Fruit fly (Drosophila melanogaster) whole organism, pupa: Measurements from ENCODE around the gene Hsp70Ab.
A peak's percentile ranks its signal among the peaks of the same experiment; 100 is the strongest.

ENCODE experiments used
- CG10348 ChIP-seq: fragments of 200-800 bp; sonication (Bioruptor generic); IDR thresholded peaks from 2 replicates; pipeline ENCODE4 v1.3.6; 2022; ENCODE audit warnings: missing biosample characterization, missing genetic modification characterization
- CG12605 ChIP-seq: fragments of 200-800 bp; sonication (Bioruptor generic); IDR thresholded peaks from 2 replicates; pipeline ENCODE4 v1.3.6; 2022; ENCODE audit warnings: missing biosample characterization, missing genetic modification characterization
- CG17806 ChIP-seq: fragments of 200-800 bp; sonication (Bioruptor generic); optimal IDR thresholded peaks from 2 replicates; lab custom pipeline; 2018; ENCODE audit warnings: missing biosample characterization, mild to moderate bottlenecking, missing genetic modification characterization, moderate library complexity
- CG34367 ChIP-seq: fragments of 200-800 bp; sonication (Bioruptor generic); optimal IDR thresholded peaks from 2 replicates; lab custom pipeline; 2018; ENCODE audit warnings: missing biosample characterization, mild to moderate bottlenecking, missing genetic modification characterization
- D1 ChIP-seq: fragments of 200-800 bp; sonication (Bioruptor generic); optimal IDR thresholded peaks from 2 replicates; lab custom pipeline; 2018; ENCODE audit warnings: missing biosample characterization, mild to moderate bottlenecking, missing genetic modification characterization, moderate library complexity
- EcR ChIP-seq: fragments of 200-800 bp; sonication (Bioruptor generic); optimal IDR thresholded peaks from 3 replicates; lab custom pipeline; 2019; ENCODE audit warnings: missing biosample characterization, missing genetic modification characterization, mild to moderate bottlenecking, moderate library complexity, missing genetic modification reagents
- Pif1A ChIP-seq: fragments of 200-800 bp; sonication (Bioruptor generic); optimal IDR thresholded peaks from 3 replicates; lab custom pipeline; 2016; ENCODE audit warnings: missing biosample characterization, missing genetic modification characterization
- Pif1B ChIP-seq: fragments of 200-800 bp; sonication (Bioruptor generic); optimal IDR thresholded peaks from 3 replicates; lab custom pipeline; 2016; ENCODE audit warnings: missing biosample characterization, missing genetic modification characterization
- Snoo ChIP-seq: fragments of 200-800 bp; sonication (Bioruptor generic); optimal IDR thresholded peaks from 3 replicates; lab custom pipeline; 2017; ENCODE audit warnings: missing biosample characterization, mild to moderate bottlenecking, missing genetic modification characterization, inconsistent platforms
- fd96Ca ChIP-seq: fragments of 200-800 bp; sonication (Bioruptor generic); IDR thresholded peaks from 3 replicates; pipeline ENCODE4 v1.3.6; 2022; ENCODE audit warnings: missing biosample characterization, missing genetic modification characterization
- gl ChIP-seq: fragments of 200-800 bp; sonication (Bioruptor generic); optimal IDR thresholded peaks from 2 replicates; lab custom pipeline; 2018; ENCODE audit warnings: missing biosample characterization, mild to moderate bottlenecking, missing genetic modification characterization

DNA sequence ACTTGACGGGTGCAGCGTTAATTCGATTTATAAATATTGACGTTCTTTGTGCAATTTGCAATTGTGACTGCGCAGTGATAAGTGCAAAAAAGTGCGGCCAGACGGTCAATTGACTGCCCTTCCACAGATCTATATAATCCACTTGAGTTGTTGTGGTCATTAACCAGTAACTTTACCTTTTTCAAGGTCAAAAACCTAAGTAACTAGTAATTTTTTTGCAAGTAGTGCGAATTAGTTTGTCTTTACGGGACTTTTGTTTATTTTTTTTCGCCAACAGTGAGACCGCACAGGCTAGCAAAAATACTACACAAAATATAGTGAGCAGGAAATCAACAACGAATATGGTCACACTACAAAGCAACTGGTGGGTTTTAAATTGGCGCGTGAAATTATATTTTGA lies 16.3 kb downstream of the Hsp70Ab start, which contains the start of gene Tango9:
- TF ChIP-seq Pif1B: no peak
- TF ChIP-seq D1 (tag; lab: Kevin White, UChicago): no peak
- TF ChIP-seq EcR (GFP tag; lab: Kevin White, UChicago): peak; percentile 73
- peak; percentile 11 for TF ChIP-seq CG17806 (tag; lab: Kevin White, UChicago)
- TF ChIP-seq Snoo: peak; percentile 68
- TF ChIP-seq Pif1A (GFP tag; lab: Kevin White, UChicago): no peak
- TF ChIP-seq CG12605 (GFP tag; lab: Robert Waterston, UW): peak; percentile 74
- TF ChIP-seq CG10348 (GFP tag; lab: Robert Waterston, UW): no peak
- TF ChIP-seq fd96Ca (GFP tag; lab: Robert Waterston, UW): no peak
- peak; percentile 41 for TF ChIP-seq CG34367 (tag; lab: Kevin White, UChicago)
- peak; percentile 63 for TF ChIP-seq gl (tag; lab: Kevin White, UChicago)
